Worm (Caenorhabditis elegans) whole organism, late embryonic: ENCODE data around the gene Y73B6BL.44.

ENCODE experiments used
- C08G9.2 ChIP-seq: sonication (generic microtip); optimal IDR thresholded peaks from 2 replicates; lab custom pipeline; 2016; ENCODE audit warnings: mild to moderate bottlenecking, missing genetic modification characterization, moderate library complexity, missing compliant biosample characterization
- C38D4.7 ChIP-seq: fragments of 200-800 bp; sonication (Bioruptor generic); optimal IDR thresholded peaks from 2 replicates; lab custom pipeline; 2018; ENCODE audit warnings: mild to moderate bottlenecking, missing genetic modification characterization, moderate library complexity, missing compliant biosample characterization
- K09A11.1 ChIP-seq: sonication (generic microtip); optimal IDR thresholded peaks from 2 replicates; lab custom pipeline; 2017; ENCODE audit warnings: antibody characterized with exemption, mild to moderate bottlenecking, missing genetic modification characterization, missing compliant biosample characterization; ENCODE audit not compliant: insufficient read depth
- Y22D7AL.16 ChIP-seq: sonication (generic microtip); optimal IDR thresholded peaks from 2 replicates; lab custom pipeline; 2016; ENCODE audit warnings: missing genetic modification characterization, missing compliant biosample characterization
- ama-1 ChIP-seq: fragments of 150-350 bp; optimal IDR thresholded peaks from 2 replicates; lab custom pipeline; 2014
- ceh-19 ChIP-seq: fragments of 200-800 bp; sonication (Bioruptor generic); optimal IDR thresholded peaks from 2 replicates; lab custom pipeline; 2018; ENCODE audit warnings: mild to moderate bottlenecking, missing genetic modification characterization, missing compliant biosample characterization
- ceh-2 ChIP-seq: sonication (generic microtip); optimal IDR thresholded peaks from 2 replicates; lab custom pipeline; 2016; ENCODE audit warnings: missing genotype, missing genetic modification characterization, missing compliant biosample characterization
- ceh-31 ChIP-seq: sonication (generic microtip); optimal IDR thresholded peaks from 2 replicates; lab custom pipeline; 2016; ENCODE audit warnings: missing genetic modification characterization, missing compliant biosample characterization
- elt-2 ChIP-seq: sonication (generic microtip); optimal IDR thresholded peaks from 2 replicates; lab custom pipeline; 2016; ENCODE audit warnings: missing genetic modification reagents, missing genetic modification characterization, missing compliant biosample characterization
- fax-1 ChIP-seq: sonication (generic microtip); optimal IDR thresholded peaks from 2 replicates; lab custom pipeline; 2016; ENCODE audit warnings: missing genotype, missing genetic modification characterization, missing compliant biosample characterization
- hlh-6 ChIP-seq: sonication (generic microtip); optimal IDR thresholded peaks from 2 replicates; lab custom pipeline; 2016; ENCODE audit warnings: missing genotype, missing genetic modification characterization, missing compliant biosample characterization
- hlh-8 ChIP-seq: sonication (generic microtip); optimal IDR thresholded peaks from 2 replicates; lab custom pipeline; 2016; ENCODE audit warnings: missing genotype, missing genetic modification characterization, missing compliant biosample characterization
- mec-3 ChIP-seq: sonication (generic microtip); optimal IDR thresholded peaks from 2 replicates; lab custom pipeline; 2016; ENCODE audit warnings: borderline replicate concordance, missing genetic modification characterization, missing compliant biosample characterization
- nhr-11 ChIP-seq: fragments of 150-350 bp; optimal IDR thresholded peaks from 2 replicates; lab custom pipeline; 2014; ENCODE audit warnings: missing biosample characterization, missing genetic modification characterization
- pag-3 ChIP-seq: sonication (generic microtip); optimal IDR thresholded peaks from 2 replicates; lab custom pipeline; 2016; ENCODE audit warnings: missing compliant biosample characterization, missing genetic modification characterization, borderline replicate concordance
- pat-9 ChIP-seq: fragments of 200-800 bp; sonication (Bioruptor generic); optimal IDR thresholded peaks from 2 replicates; lab custom pipeline; 2018; ENCODE audit warnings: mild to moderate bottlenecking, missing genetic modification characterization, moderate library complexity, missing compliant biosample characterization
- pax-1 ChIP-seq: fragments of 150-350 bp; optimal IDR thresholded peaks from 2 replicates; lab custom pipeline; 2014; ENCODE audit warnings: missing biosample characterization, missing genetic modification characterization
- rnt-1 ChIP-seq: sonication (generic microtip); optimal IDR thresholded peaks from 2 replicates; lab custom pipeline; 2016; ENCODE audit warnings: missing genetic modification characterization, missing compliant biosample characterization
- sox-2 ChIP-seq: fragments of 200-800 bp; sonication (Bioruptor generic); IDR thresholded peaks from 2 replicates; pipeline ENCODE4 v1.3.6; 2022; ENCODE audit warnings: missing genetic modification reagents, missing genetic modification characterization, missing compliant biosample characterization
- sox-4 ChIP-seq: sonication (generic microtip); optimal IDR thresholded peaks from 2 replicates; lab custom pipeline; 2017; ENCODE audit warnings: mild to moderate bottlenecking, missing genetic modification characterization, inconsistent platforms, missing compliant biosample characterization
- syd-9 ChIP-seq: sonication (generic microtip); optimal IDR thresholded peaks from 2 replicates; lab custom pipeline; 2016; ENCODE audit warnings: mild to moderate bottlenecking, missing genetic modification characterization, moderate library complexity, missing compliant biosample characterization
- tbx-2 ChIP-seq: sonication (generic microtip); optimal IDR thresholded peaks from 2 replicates; lab custom pipeline; 2016; ENCODE audit warnings: missing genetic modification characterization, missing compliant biosample characterization
- tbx-7 ChIP-seq: sonication (generic microtip); optimal IDR thresholded peaks from 2 replicates; lab custom pipeline; 2016; ENCODE audit warnings: missing genotype, missing genetic modification characterization, missing compliant biosample characterization
- unc-42 ChIP-seq: sonication (generic microtip); optimal IDR thresholded peaks from 2 replicates; lab custom pipeline; 2016; ENCODE audit warnings: missing genotype, missing genetic modification characterization, missing compliant biosample characterization

Gene Y73B6BL.44

DNA sequence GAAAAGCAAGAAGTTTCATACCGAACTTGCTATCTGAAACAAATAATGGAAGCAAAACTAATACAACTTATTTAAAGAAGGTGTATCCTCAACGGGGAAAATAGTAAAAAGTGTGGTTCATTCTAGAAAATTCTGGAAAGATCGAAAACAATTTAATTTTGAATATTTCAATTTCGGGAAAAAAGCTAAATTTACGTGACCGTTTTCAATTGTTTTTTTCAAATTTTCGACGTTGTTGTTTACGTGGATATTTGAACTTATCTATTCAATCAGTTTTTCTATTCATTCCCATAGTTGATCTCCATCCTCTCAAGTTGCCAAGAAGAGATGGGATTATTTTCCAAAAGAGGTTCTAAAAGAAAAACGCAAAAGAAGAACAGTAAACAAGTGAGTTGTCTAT, 42.5 kb downstream of the Y73B6BL.44 start, which contains the start of gene C01G5.3:
TSS of gene C01G5.3 (plus strand) at position 301 of the 400 bp plus-strand sequence.
- no peak for TF ChIP-seq tbx-7 (tag; lab: Kevin White, UChicago)
- no peak for TF ChIP-seq elt-2 (tag; lab: Kevin White, UChicago)
- no peak for TF ChIP-seq sox-2 (GFP tag; lab: Robert Waterston, UW)
- no peak for TF ChIP-seq C08G9.2
- no peak for TF ChIP-seq tbx-2 (tag; lab: Kevin White, UChicago)
- no peak for TF ChIP-seq ceh-19 (GFP tag; lab: Kevin White, UChicago)
- TF ChIP-seq fax-1 (tag; lab: Kevin White, UChicago) = no peak
- no peak for TF ChIP-seq ceh-2 (tag; lab: Kevin White, UChicago)
- TF ChIP-seq C38D4.7 = no peak
- TF ChIP-seq hlh-8 = no peak
- no peak for TF ChIP-seq K09A11.1 (tag; lab: Kevin White, UChicago)
- TF ChIP-seq Y22D7AL.16 (tag; lab: Kevin White, UChicago) = no peak
- TF ChIP-seq nhr-11 (tag; lab: Kevin White, UChicago) = no peak
- no peak for TF ChIP-seq syd-9 (tag; lab: Kevin White, UChicago)
- no peak for TF ChIP-seq mec-3
- TF ChIP-seq sox-4 (tag; lab: Kevin White, UChicago) = no peak
- no peak for TF ChIP-seq rnt-1 (tag; lab: Kevin White, UChicago)

DNA sequence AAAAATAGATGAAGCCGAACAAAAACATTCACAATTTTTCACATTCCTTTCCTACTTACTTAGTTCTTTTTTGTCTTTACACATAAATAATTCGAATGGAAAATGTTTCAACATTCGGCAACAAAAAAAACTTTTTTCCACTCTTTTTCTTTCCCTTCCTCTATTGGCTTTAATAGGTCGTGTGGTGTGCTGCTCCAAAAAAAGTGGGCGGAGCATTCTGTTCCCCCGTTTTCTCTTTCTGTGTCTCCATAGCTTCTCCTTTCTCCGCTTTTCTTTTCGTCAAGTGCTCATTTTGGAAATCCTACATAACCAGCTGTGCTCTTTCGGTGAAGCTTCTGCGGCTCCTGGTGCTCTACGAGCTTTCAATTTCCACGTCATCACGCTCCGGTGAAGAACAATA, 48.0 kb downstream of the Y73B6BL.44 start, which contains the start of gene C01G5.25:
TSS of gene C01G5.25 (plus strand) at position 250 of the 400 bp plus-strand sequence.
- TF ChIP-seq pat-9 (tag; lab: Kevin White, UChicago) = no peak
- no peak for TF ChIP-seq pag-3 (tag; lab: Kevin White, UChicago)
- TF ChIP-seq ama-1 (lab: Kevin White, UChicago) = no peak
- TF ChIP-seq ceh-31 = peak; percentile 17
- no peak for TF ChIP-seq tbx-2 (tag; lab: Kevin White, UChicago)
- no peak for TF ChIP-seq pax-1 (tag; lab: Kevin White, UChicago)

DNA sequence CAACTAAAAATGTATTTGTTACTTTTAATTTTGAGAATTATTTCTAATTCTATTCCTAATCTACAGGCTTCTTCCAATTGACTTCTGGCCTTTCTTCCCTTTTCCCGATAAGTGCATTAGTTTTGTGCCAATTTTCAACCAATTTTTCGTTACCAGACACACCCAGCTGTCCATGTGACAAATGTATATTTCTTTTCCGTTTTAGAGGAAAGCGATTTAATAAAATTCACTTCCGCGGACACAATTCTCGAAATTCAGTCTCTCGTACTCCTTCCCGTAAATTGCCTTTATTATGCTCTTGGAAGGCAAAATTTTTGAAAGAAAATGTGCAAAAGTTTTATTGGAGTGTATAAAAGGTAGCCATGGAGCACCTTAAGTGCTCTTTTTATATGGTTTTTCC, 49.6 kb downstream of the Y73B6BL.44 start:
- TF ChIP-seq hlh-6 = no peak
- TF ChIP-seq hlh-8 = no peak
- TF ChIP-seq unc-42 (tag; lab: Kevin White, UChicago) = peak; percentile 82
